Worm (Caenorhabditis elegans) whole organism, L4/young adult: Measurements from ENCODE around the gene nprl-2.

Experiments
- W03F9.2 ChIP-seq: fragments of 150-350 bp; optimal IDR thresholded peaks from 2 replicates; lab custom pipeline; 2014; ENCODE audit warnings: missing biosample characterization, missing genetic modification characterization
- dao-5 ChIP-seq: sonication (generic microtip); optimal IDR thresholded peaks from 2 replicates; lab custom pipeline; 2016; ENCODE audit warnings: missing genotype, missing genetic modification characterization, moderate library complexity, missing compliant biosample characterization
- him-1 ChIP-seq: sonication (generic microtip); optimal IDR thresholded peaks from 2 replicates; lab custom pipeline; 2016; ENCODE audit warnings: missing genotype, missing genetic modification reagents, missing genetic modification characterization, missing compliant biosample characterization

Gene nprl-2

DNA sequence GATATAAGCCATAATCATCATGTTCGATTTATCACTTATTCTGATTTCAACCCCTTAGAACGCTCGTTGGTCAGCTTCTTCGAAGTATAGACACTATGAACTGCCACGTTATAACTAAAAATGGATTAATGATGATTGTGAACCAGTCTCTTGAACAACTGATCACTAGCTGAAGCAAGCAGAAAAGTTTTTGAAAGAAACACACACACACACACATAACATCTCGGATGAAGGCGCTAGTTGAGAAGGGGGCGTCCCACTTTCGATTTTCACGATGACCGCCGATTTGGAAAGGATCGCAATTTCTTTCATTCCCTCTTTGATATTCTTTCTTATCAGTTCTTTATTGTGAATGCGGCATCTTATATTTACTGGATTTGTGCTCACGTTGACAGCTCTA, 12.0 kb downstream of the nprl-2 start, which contains the start of gene clec-180:
TSS of gene clec-180 (plus strand) at position 301 of the 400 bp plus-strand sequence.
- TF ChIP-seq him-1, result no peak
- no peak for TF ChIP-seq W03F9.2 (tag; lab: Kevin White, UChicago)
- no peak for TF ChIP-seq dao-5 (tag; lab: Kevin White, UChicago)

ce11 chrIV:7573944-7574343, 17.3 kb downstream of the nprl-2 start:
- TF ChIP-seq W03F9.2 (tag; lab: Kevin White, UChicago), result peak; percentile 76
- TF ChIP-seq dao-5 (tag; lab: Kevin White, UChicago), result peak; percentile 90
- TF ChIP-seq him-1, result peak; percentile 90

- TF ChIP-seq dao-5 (tag; lab: Kevin White, UChicago) (no peak), W03F9.2 (tag; lab: Kevin White, UChicago) (no peak), him-1 (no peak)
These were observed 18.6 kb downstream of the nprl-2 start, which contains the start of gene cec-4 for ce11 chrIV:7575147-7575768. Gene cec-4 (plus strand): TSS chrIV:7575718.

- no peak for TF ChIP-seq W03F9.2 (tag; lab: Kevin White, UChicago)
- no peak for TF ChIP-seq him-1
- no peak for TF ChIP-seq dao-5 (tag; lab: Kevin White, UChicago)
These were observed 21.7 kb downstream of the nprl-2 start, which contains the start of gene F32E10.5 for ce11 chrIV:7578281-7578680. Gene F32E10.5 (minus strand): TSS chrIV:7578381.

- peak; percentile 95 for TF ChIP-seq W03F9.2 (tag; lab: Kevin White, UChicago)
- TF ChIP-seq dao-5 (tag; lab: Kevin White, UChicago), result no peak
These were observed 23.5 kb downstream of the nprl-2 start, which contains the start of the genes cec-5 and nol-10 for ce11 chrIV:7580062-7580614. Gene cec-5 (minus strand): TSS chrIV:7580112. Gene nol-10 (plus strand): TSS chrIV:7580597.

DNA sequence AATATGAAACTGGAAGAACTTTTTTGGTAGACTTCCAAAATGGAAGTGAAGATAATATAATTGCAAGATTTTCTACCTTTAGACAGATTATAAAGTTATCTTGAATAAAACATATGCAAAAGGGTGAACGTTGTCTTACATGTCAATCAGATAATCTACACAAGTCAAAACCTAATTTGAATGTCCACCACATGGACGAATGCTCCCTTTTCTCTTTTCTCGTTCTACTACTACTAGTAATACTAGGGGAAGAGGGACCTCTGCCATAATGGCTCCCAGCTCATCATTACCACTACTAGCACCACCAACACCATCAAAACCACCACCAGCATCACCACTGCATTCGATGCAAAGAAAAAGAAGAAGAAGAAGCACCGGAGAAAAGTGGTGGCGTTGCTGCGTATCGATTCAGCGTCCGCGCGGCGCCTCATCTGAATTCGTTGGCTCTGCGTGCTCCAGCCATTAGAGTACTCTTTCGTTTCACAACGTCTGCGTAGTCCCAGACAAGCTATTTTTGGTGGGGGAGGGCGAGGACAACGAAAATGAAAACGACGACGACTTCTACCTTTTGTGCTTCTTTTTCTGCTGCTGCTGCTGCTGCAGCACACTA, 28.8 kb downstream of the nprl-2 start:
- TF ChIP-seq him-1, result peak; percentile 14
- no peak for TF ChIP-seq W03F9.2 (tag; lab: Kevin White, UChicago)
- no peak for TF ChIP-seq dao-5 (tag; lab: Kevin White, UChicago)

- TF ChIP-seq dao-5 (tag; lab: Kevin White, UChicago), result no peak
- TF ChIP-seq W03F9.2 (tag; lab: Kevin White, UChicago), result no peak
- no peak for TF ChIP-seq him-1
These were observed 30.4 kb downstream of the nprl-2 start for ce11 chrIV:7586972-7587371.

ce11 chrIV:7588631-7589030, 32.0 kb downstream of the nprl-2 start, which contains the start of gene cla-1:
Gene cla-1 (plus strand): TSS chrIV:7588931.
- TF ChIP-seq W03F9.2 (tag; lab: Kevin White, UChicago) (no peak), him-1 (no peak), dao-5 (tag; lab: Kevin White, UChicago) (no peak)

DNA sequence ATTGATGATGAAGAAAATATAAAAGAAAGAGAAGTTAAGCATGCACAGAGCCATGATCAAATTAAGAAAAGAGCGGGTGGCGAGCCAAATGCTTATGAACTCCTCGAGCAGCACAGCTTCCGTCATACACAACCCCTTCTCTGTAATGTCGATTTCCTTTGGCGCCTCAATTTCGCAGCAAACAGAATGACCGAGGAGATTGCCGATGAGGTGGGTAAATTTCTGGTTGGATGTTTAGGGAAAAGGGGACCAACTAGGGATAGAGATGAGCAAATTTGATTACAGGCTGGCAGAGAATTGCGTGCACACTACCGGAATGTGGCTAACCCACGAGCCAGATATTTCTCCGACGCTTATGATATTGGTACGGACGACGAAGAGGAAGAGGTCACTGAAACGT, 48.8 kb downstream of the nprl-2 start:
- TF ChIP-seq him-1, result no peak
- no peak for TF ChIP-seq dao-5 (tag; lab: Kevin White, UChicago)
- no peak for TF ChIP-seq W03F9.2 (tag; lab: Kevin White, UChicago)

ce11 chrIV:7608111-7608510, 51.5 kb downstream of the nprl-2 start:
- TF ChIP-seq dao-5 (tag; lab: Kevin White, UChicago) (no peak), him-1 (no peak), W03F9.2 (tag; lab: Kevin White, UChicago) (no peak)
